Worm (Caenorhabditis elegans): ENCODE results near the gene T10H9.8.

Gene T10H9.8

DNA sequence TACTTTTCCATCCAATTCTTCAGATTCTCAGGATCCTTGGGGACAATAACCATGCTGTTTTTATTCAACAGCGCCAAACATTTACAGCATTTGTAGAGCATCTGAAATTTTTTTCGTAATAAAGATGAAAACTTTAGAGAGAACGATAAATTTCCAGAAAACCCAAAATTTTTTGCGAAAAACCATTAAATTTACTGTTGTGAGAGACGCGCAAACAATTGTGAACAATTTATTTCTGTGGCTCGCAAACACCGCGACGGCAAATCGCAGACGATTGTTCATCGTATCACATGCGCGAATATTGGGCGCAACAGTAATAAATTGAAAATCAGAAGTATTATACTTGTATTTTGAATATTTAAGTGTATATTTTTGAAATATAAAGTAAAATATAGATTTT, 41.1 kb upstream of the T10H9.8 start, which contains the start of gene gon-14:
Gene gon-14, minus strand, starts transcription at position 101 of the 400 bp plus-strand sequence.
- TF ChIP-seq bed-1 (GFP tag; IDR thresholded peaks at IDR 0.05) (no peak), let-607 (tag; optimal IDR thresholded peaks at IDR 0.05) (no peak), dox-1 (GFP tag; IDR thresholded peaks at IDR 0.05) (no peak), ceh-91 (GFP tag; IDR thresholded peaks at IDR 0.05) (no peak), zfh-2 (GFP tag; conservative IDR thresholded peaks at IDR 0.05) (no peak)

DNA sequence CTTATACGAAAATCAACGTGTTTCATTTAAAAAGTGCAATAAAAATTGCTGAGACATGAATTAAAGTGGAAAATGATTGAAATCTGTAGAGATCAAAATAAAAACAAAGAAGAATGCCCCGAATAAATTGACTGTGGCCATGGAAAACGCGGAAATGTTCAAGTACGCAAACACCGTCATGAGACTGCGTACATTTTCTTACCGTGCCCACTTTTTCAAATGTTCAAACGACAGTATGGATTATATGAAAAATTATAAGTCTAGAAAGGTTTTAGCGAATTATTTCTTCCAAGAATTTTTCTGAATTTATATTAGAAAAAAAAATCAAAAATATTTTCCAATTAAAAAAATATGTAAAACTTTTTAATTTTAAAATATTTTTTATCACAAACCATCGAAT, 40.6 kb upstream of the T10H9.8 start:
- TF ChIP-seq F55B11.4 (tag; optimal IDR thresholded peaks at IDR 0.05; ENCODE audit: borderline replicate concordance, insufficient read depth) (no peak), B0261.1 (tag; optimal IDR thresholded peaks at IDR 0.05) (no peak), ccch-3 (GFP tag; optimal IDR thresholded peaks at IDR 0.05) (no peak), him-1 (tag; optimal IDR thresholded peaks at IDR 0.05) (no peak), K12H6.12 (tag; optimal IDR thresholded peaks at IDR 0.05) (no peak), F39B2.1 (GFP tag; IDR thresholded peaks at IDR 0.05) (no peak), ceh-58 (GFP tag; IDR thresholded peaks at IDR 0.05) (no peak), ceh-79 (tag; optimal IDR thresholded peaks at IDR 0.05) (no peak), nfya-1 (tag; optimal IDR thresholded peaks at IDR 0.05; ENCODE audit: borderline replicate concordance, insufficient read depth) (no peak), mxl-1 (tag; optimal IDR thresholded peaks at IDR 0.05) (no peak), sdz-38 (tag; optimal IDR thresholded peaks at IDR 0.05) (no peak), mel-28 (tag; optimal IDR thresholded peaks at IDR 0.05; ENCODE audit: borderline replicate concordance) (no peak), nhr-179 (tag; optimal IDR thresholded peaks at IDR 0.05) (no peak), sptf-2 (GFP tag; optimal IDR thresholded peaks at IDR 0.05) (no peak), cebp-1 (GFP tag; IDR thresholded peaks at IDR 0.05) (no peak), cebp-1 (tag; optimal IDR thresholded peaks at IDR 0.05) (no peak), attf-3 (GFP tag; conservative IDR thresholded peaks at IDR 0.05) (no peak), madf-3 (GFP tag; IDR thresholded peaks at IDR 0.05) (no peak), Y56A3A.18 (GFP tag; IDR thresholded peaks at IDR 0.05) (no peak), lin-54 (GFP tag; optimal IDR thresholded peaks at IDR 0.05) (peak; percentile 69), rec-8 (tag; optimal IDR thresholded peaks at IDR 0.05) (no peak), lin-26 (GFP tag; IDR thresholded peaks at IDR 0.05) (no peak), hlh-26 (GFP tag; conservative IDR thresholded peaks at IDR 0.05) (no peak), F57A8.1 (GFP tag; optimal IDR thresholded peaks at IDR 0.05) (no peak), hmg-20 (GFP tag; IDR thresholded peaks at IDR 0.05) (no peak), nhr-27 (tag; optimal IDR thresholded peaks at IDR 0.05) (no peak), attf-5 (GFP tag; optimal IDR thresholded peaks at IDR 0.05) (no peak), madf-6 (GFP tag; IDR thresholded peaks at IDR 0.05) (peak; percentile 95), ceh-27 (GFP tag; optimal IDR thresholded peaks at IDR 0.05) (no peak), xnd-1 (tag; optimal IDR thresholded peaks at IDR 0.05) (peak; percentile 71), mes-4 (tag; optimal IDR thresholded peaks at IDR 0.05) (no peak), F10E7.11 (tag; optimal IDR thresholded peaks at IDR 0.05) (no peak), ztf-25 (GFP tag; IDR thresholded peaks at IDR 0.05) (no peak), F23B12.7 (tag; optimal IDR thresholded peaks at IDR 0.05; ENCODE audit: insufficient read depth) (no peak), dpl-1 (GFP tag; optimal IDR thresholded peaks at IDR 0.05) (peak; percentile 42), F22D6.2 (tag; optimal IDR thresholded peaks at IDR 0.05) (no peak), egl-44 (GFP tag; IDR thresholded peaks at IDR 0.05) (no peak), madf-10 (tag; optimal IDR thresholded peaks at IDR 0.05) (no peak), F57C9.4 (tag; optimal IDR thresholded peaks at IDR 0.05) (no peak), Y53F4B.3 (GFP tag; IDR thresholded peaks at IDR 0.05) (no peak), somi-1 (GFP tag; optimal IDR thresholded peaks at IDR 0.05) (no peak), D2030.7 (GFP tag; IDR thresholded peaks at IDR 0.05) (peak; percentile 24; the same call in 1 of the 2 replicates), aptf-2 (GFP tag; conservative IDR thresholded peaks at IDR 0.05) (no peak)

All from whole organism, young adult.